Fruit fly (Drosophila melanogaster): ENCODE results near the gene CG11975.

- no peak for TF ChIP-seq Dll (optimal IDR thresholded peaks at IDR 0.05)
- no peak for TF ChIP-seq psq (optimal IDR thresholded peaks at IDR 0.05)
These were observed 30.9 kb downstream of the CG11975 start for dm6 chr3R:9023934-9024333.

Measured in whole organism.